Worm (Caenorhabditis elegans): ENCODE measurements around the gene Y4C6B.4.
"Not testable (repeated sequence)": the region's sequence is repeated elsewhere in the genome, so short reads cannot be mapped to it uniquely, and the experiment has no call there.

Gene Y4C6B.4

ce11 chrIV:5303030-5303429 lies 23.2 kb upstream of the Y4C6B.4 start, which contains the start of gene ZK354.7:
ZK354.7 (minus strand) TSS chrIV:5303130.
- no peak for TF ChIP-seq pag-3 (tag; optimal IDR thresholded peaks at IDR 0.05; ENCODE audit: borderline replicate concordance, insufficient read depth)
- TF ChIP-seq ztf-11 (tag; optimal IDR thresholded peaks at IDR 0.05) = no peak
- TF ChIP-seq elt-2 (tag; optimal IDR thresholded peaks at IDR 0.05) = no peak
- TF ChIP-seq tbx-2 (tag; optimal IDR thresholded peaks at IDR 0.05) = no peak
- no peak for TF ChIP-seq hpl-2 (GFP tag; optimal IDR thresholded peaks at IDR 0.05)
- TF ChIP-seq lin-35 (GFP tag; optimal IDR thresholded peaks at IDR 0.05) = no peak
- no peak for TF ChIP-seq unc-30 (tag; optimal IDR thresholded peaks at IDR 0.05)
- no peak for TF ChIP-seq tlp-1 (tag; optimal IDR thresholded peaks at IDR 0.05)
- TF ChIP-seq lir-3 (tag; optimal IDR thresholded peaks at IDR 0.05; ENCODE audit: poor library complexity) = no peak
- TF ChIP-seq aly-2 (tag; optimal IDR thresholded peaks at IDR 0.05) = no peak
- TF ChIP-seq nhr-237 (tag; optimal IDR thresholded peaks at IDR 0.05) = no peak
- no peak for TF ChIP-seq alr-1 (tag; optimal IDR thresholded peaks at IDR 0.05; ENCODE audit: borderline replicate concordance)
- no peak for TF ChIP-seq mef-2 (tag; optimal IDR thresholded peaks at IDR 0.05)
- no peak for TF ChIP-seq mep-1 (tag; optimal IDR thresholded peaks at IDR 0.05)
- TF ChIP-seq ceh-63 (GFP tag; optimal IDR thresholded peaks at IDR 0.05) = no peak
- no peak for TF ChIP-seq elt-3 (tag; optimal IDR thresholded peaks at IDR 0.05)
- no peak for TF ChIP-seq jun-1 (tag; optimal IDR thresholded peaks at IDR 0.05)
- no peak for TF ChIP-seq ceh-8 (GFP tag; optimal IDR thresholded peaks at IDR 0.05)
- no peak for TF ChIP-seq nhr-71 (tag; optimal IDR thresholded peaks at IDR 0.05)
- TF ChIP-seq aha-1 (tag; optimal IDR thresholded peaks at IDR 0.05) = no peak

ce11 chrIV:5306040-5306439 lies 20.2 kb upstream of the Y4C6B.4 start, which contains the start of gene ZK354.8:
ZK354.8 (minus strand) TSS chrIV:5306140.
- TF ChIP-seq zag-1 (tag; optimal IDR thresholded peaks at IDR 0.05) (no peak), ceh-63 (GFP tag; optimal IDR thresholded peaks at IDR 0.05) (no peak), snpc-4 (tag; optimal IDR thresholded peaks at IDR 0.05) (no peak), sox-4 (tag; optimal IDR thresholded peaks at IDR 0.05) (no peak), lin-35 (GFP tag; optimal IDR thresholded peaks at IDR 0.05) (no peak), alr-1 (tag; optimal IDR thresholded peaks at IDR 0.05; ENCODE audit: borderline replicate concordance) (no peak), mab-9 (GFP tag; IDR thresholded peaks at IDR 0.05) (no peak), lsy-2 (tag; optimal IDR thresholded peaks at IDR 0.05) (no peak), C04F5.9 (tag; optimal IDR thresholded peaks at IDR 0.05) (no peak), isw-1 (GFP tag; IDR thresholded peaks at IDR 0.05) (no peak), tlp-1 (tag; optimal IDR thresholded peaks at IDR 0.05) (no peak), jun-1 (tag; optimal IDR thresholded peaks at IDR 0.05) (no peak), Y116A8C.19 (tag; optimal IDR thresholded peaks at IDR 0.05; ENCODE audit: borderline replicate concordance) (no peak)

DNA sequence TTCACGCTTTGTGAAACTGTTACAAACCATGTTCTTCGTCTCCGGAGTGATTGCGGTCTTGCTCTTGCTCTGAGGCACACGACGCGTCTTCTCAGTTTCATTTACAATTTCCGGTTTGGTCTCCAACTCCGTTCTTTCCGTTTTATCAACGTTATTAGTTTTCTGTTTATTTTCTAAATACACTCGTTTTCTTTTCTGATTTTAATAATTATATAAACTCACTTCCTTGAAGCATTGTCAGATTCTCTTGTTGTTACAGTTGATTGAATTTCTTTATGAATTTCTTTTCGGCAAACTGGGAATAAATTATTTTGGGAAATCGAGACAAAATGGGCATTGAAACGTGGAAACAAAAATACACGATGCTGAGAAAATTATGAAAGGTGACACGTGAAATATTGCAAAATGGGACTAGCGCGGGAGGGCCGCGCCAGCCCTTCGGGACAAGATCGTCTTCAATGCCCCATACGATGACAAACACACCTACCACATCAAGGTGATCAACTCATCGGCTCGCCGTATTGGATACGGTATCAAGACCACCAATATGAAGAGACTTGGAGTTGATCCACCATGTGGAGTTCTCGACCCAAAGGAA lies 18.1 kb upstream of the Y4C6B.4 start, which contains the start of the genes ZK354.9 and msp-58:
Gene ZK354.9 (minus strand): TSS at position 101 of the 598 bp plus-strand sequence.
Gene msp-58 (plus strand): TSS at position 548 of the 598 bp plus-strand sequence.
- TF ChIP-seq aha-1 (tag; optimal IDR thresholded peaks at IDR 0.05); ces-1 (GFP tag; optimal IDR thresholded peaks at IDR 0.05); lin-15B (tag; optimal IDR thresholded peaks at IDR 0.05): not testable (repeated sequence)

- TF ChIP-seq efl-1 (optimal IDR thresholded peaks at IDR 0.05) = no peak
- no peak for TF ChIP-seq efl-1 (GFP tag; optimal IDR thresholded peaks at IDR 0.05 in 1 of 2)
Measured at ce11 chrIV:5309742-5310141, 16.5 kb upstream of the Y4C6B.4 start, which contains the start of gene ZK354.3. ZK354.3 (plus strand) TSS chrIV:5310042.

ce11 chrIV:5313011-5313410 lies 13.2 kb upstream of the Y4C6B.4 start, which contains the start of the genes msp-59 and ZK354.2:
msp-59 (minus strand) TSS chrIV:5313111.
ZK354.2 (plus strand) TSS chrIV:5313405.
- TF ChIP-seq mep-1 (tag; optimal IDR thresholded peaks at IDR 0.05); hlh-17 (GFP tag; optimal IDR thresholded peaks at IDR 0.05; ENCODE audit: borderline replicate concordance); sptf-1 (tag; optimal IDR thresholded peaks at IDR 0.05): not testable (repeated sequence)
